Worm (Caenorhabditis elegans): Measurements from ENCODE around the gene Y67D2.2.

DNA sequence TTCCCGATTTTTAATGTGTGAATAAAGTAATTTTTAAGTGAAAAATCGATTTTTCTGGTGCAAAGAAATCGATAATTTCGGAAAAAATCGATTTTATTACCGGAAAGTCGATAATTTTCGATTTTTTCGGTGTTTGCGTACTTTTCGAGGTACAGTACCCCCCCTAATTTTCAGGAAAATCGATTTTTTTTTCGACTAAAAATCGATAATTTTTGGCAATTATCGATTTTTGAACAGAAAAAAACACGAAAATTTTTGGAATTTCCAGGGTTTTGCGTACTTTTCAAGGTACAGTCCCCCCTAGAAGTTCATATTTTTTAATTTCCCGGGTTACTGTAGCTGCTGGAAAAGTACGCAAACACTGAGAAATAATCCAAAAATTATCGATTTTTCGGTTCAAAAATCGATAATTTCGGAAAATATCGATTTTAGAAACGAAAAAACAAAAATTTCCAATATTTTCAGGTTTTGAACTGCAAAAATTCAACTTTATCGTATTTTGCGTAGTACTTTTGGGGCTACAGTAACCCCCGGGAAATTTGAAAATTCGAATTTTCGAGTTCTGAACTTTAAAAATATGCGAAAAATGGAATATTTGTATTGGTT lies 15.1 kb upstream of the Y67D2.2 start:
- no peak for TF ChIP-seq nhr-77 (tag; optimal IDR thresholded peaks at IDR 0.05)
- TF ChIP-seq tbx-2 (tag; optimal IDR thresholded peaks at IDR 0.05) = no peak
- TF ChIP-seq unc-62 (GFP tag; optimal IDR thresholded peaks at IDR 0.05) = no peak
- TF ChIP-seq nhr-76 (tag; optimal IDR thresholded peaks at IDR 0.05) = no peak
- no peak for TF ChIP-seq lin-15B (tag; optimal IDR thresholded peaks at IDR 0.05)
- TF ChIP-seq aly-2 (tag; optimal IDR thresholded peaks at IDR 0.05) = no peak
- TF ChIP-seq ama-1 (optimal IDR thresholded peaks at IDR 0.05) = no peak
- TF ChIP-seq fkh-10 (GFP tag; optimal IDR thresholded peaks at IDR 0.05) = no peak
- no peak for TF ChIP-seq unc-86 (tag; optimal IDR thresholded peaks at IDR 0.05)
- TF ChIP-seq nhr-12 (tag; optimal IDR thresholded peaks at IDR 0.05) = no peak
- no peak for TF ChIP-seq snpc-4 (tag; optimal IDR thresholded peaks at IDR 0.05)
- TF ChIP-seq ztf-11 (tag; optimal IDR thresholded peaks at IDR 0.05) = no peak
- no peak for TF ChIP-seq ceh-82 (tag; optimal IDR thresholded peaks at IDR 0.05)
- TF ChIP-seq lir-3 (tag; optimal IDR thresholded peaks at IDR 0.05; ENCODE audit: poor library complexity) = no peak
